Worm (Caenorhabditis elegans) whole organism, young adult: ENCODE results near the gene pola-1.
A peak's percentile ranks its signal among the peaks of the same experiment; 100 is the strongest.

ENCODE experiments used
- T26A5.8 ChIP-seq: sonication (generic microtip); optimal IDR thresholded peaks from 2 replicates; lab custom pipeline; 2016; ENCODE audit warnings: missing genetic modification characterization, missing compliant biosample characterization
- atf-7 ChIP-seq: sonication (generic microtip); optimal IDR thresholded peaks from 2 replicates; lab custom pipeline; 2017; ENCODE audit warnings: mild to moderate bottlenecking, missing genetic modification characterization, missing compliant biosample characterization
- him-1 ChIP-seq: sonication (generic microtip); optimal IDR thresholded peaks from 2 replicates; lab custom pipeline; 2016; ENCODE audit warnings: missing genotype, missing genetic modification reagents, missing genetic modification characterization, missing compliant biosample characterization
- mcd-1 ChIP-seq: fragments of 200-800 bp; sonication (Bioruptor generic); IDR thresholded peaks from 2 replicates; pipeline ENCODE4 v1.3.6; 2022; ENCODE audit warnings: missing genetic modification reagents, missing genetic modification characterization, missing compliant biosample characterization
- mel-28 ChIP-seq: sonication (generic microtip); optimal IDR thresholded peaks from 2 replicates; lab custom pipeline; 2016; ENCODE audit warnings: borderline replicate concordance, mild to moderate bottlenecking, missing genetic modification characterization, missing compliant biosample characterization
- nhr-27 ChIP-seq: fragments of 200-800 bp; sonication (Bioruptor generic); optimal IDR thresholded peaks from 2 replicates; lab custom pipeline; 2018; ENCODE audit warnings: mild to moderate bottlenecking, missing genetic modification characterization, moderate library complexity, missing compliant biosample characterization
- pha-4 ChIP-seq: fragments of 150-350 bp; sonication (generic microtip); optimal IDR thresholded peaks from 2 replicates; lab custom pipeline; 2014; ENCODE audit warnings: missing biosample characterization, missing genetic modification reagents, missing genetic modification characterization
- rcor-1 ChIP-seq: fragments of 200-800 bp; sonication (Bioruptor generic); IDR thresholded peaks from 2 replicates; pipeline ENCODE4 v1.3.6; 2022; ENCODE audit warnings: missing genetic modification reagents, missing genetic modification characterization, missing compliant biosample characterization
- snpc-4 ChIP-seq, 5 experiments: fragments of 150-350 bp in 1 of 5; sonication (generic microtip) in 4 of 5; optimal IDR thresholded peaks; 2 replicates each; lab custom pipeline; 2014 to 2018; ENCODE audit warnings: missing genetic modification characterization in 5 of 5, missing biosample characterization in 3 of 5, antibody characterized with exemption in 2 of 5, mild to moderate bottlenecking in 2 of 5, missing compliant biosample characterization in 2 of 5, missing genotype in 2 of 5, moderate library complexity in 2 of 5, missing genetic modification reagents in 1 of 5
- unc-62 ChIP-seq: fragments of 150-350 bp; optimal IDR thresholded peaks from 2 replicates; lab custom pipeline; 2014; ENCODE audit warnings: missing biosample characterization, missing genetic modification reagents, missing genetic modification characterization

DNA sequence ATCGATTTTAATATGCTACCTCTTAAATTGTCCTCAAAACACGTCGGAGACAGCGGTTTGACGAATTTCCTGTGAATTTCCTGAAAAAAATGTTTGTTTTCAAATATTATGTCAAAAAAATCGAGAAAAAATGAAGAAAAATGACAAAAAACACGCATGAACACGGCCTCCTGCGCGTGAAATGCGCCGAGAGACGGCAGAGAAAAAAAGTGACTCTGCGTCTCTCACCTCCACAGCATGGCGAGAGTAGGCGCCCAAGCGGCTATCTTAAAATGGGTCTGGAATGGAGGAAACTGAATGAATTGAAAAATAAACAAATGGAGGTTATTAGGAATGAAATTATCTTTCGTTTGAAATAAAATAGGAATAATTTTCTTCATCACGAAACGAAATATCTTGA is 31.5 kb upstream of the pola-1 start:
- TF ChIP-seq T26A5.8 (no peak), mcd-1 (GFP tag; lab: Robert Waterston, UW) (peak; percentile 91), nhr-27 (tag; lab: Kevin White, UChicago) (no peak), rcor-1 (GFP tag; lab: Robert Waterston, UW) (no peak), him-1 (tag; lab: Kevin White, UChicago) (no peak), atf-7 (tag; lab: Kevin White, UChicago) (no peak), unc-62 (GFP tag; lab: Kevin White, UChicago) (no peak), mel-28 (tag; lab: Kevin White, UChicago) (no peak), snpc-4 (GFP tag; optimal IDR thresholded peaks at IDR 0.05; lab: Kevin White, UChicago) (no peak), snpc-4 (tag; optimal IDR thresholded peaks at IDR 0.05; lab: Kevin White, UChicago) (peak; percentile 0 to 64 (median 44)), pha-4 (tag; lab: Kevin White, UChicago) (no peak)
